Fruit fly (Drosophila melanogaster): ENCODE results near the gene Ssl1.

The Ssl1 gene

dm6 chr3L:22871845-22872361, 7.0 kb upstream of the Ssl1 start, which contains the start of the genes CG11109 and Arf1:
TSS of gene CG11109 (plus strand) at chr3L:22872200.
TSS of gene Arf1 (minus strand) at chr3L:22872231.
- TF ChIP-seq CG8632 (GFP tag; optimal IDR thresholded peaks at IDR 0.05) (no peak), CG6163 (GFP tag; IDR thresholded peaks at IDR 0.05) (peak; percentile 23; the same call in 1 of the 3 replicates), CG1621 (tag; optimal IDR thresholded peaks at IDR 0.05) (peak; percentile 15), esn (GFP tag; optimal IDR thresholded peaks at IDR 0.05) (peak; percentile 18), ss (GFP tag; optimal IDR thresholded peaks at IDR 0.05) (peak in 1 of 2 experiments; percentile 15), fd85E (GFP tag; optimal IDR thresholded peaks at IDR 0.05) (no peak), CG32006 (GFP tag; optimal IDR thresholded peaks at IDR 0.05) (no peak), Eip78C (GFP tag) (peak; percentile 24), Eip75B (GFP tag; optimal IDR thresholded peaks at IDR 0.05) (no peak), CG3919 (GFP tag; optimal IDR thresholded peaks at IDR 0.05) (no peak), CG6854 (GFP tag; optimal IDR thresholded peaks at IDR 0.05) (peak; percentile 54), CG11762 (GFP tag; optimal IDR thresholded peaks at IDR 0.05; ENCODE audit: insufficient read depth) (no peak), svp (GFP tag) (peak; percentile 79), Hr38 (GFP tag; optimal IDR thresholded peaks at IDR 0.05) (no peak), Hr39 (GFP tag; optimal IDR thresholded peaks at IDR 0.05) (no peak), CG10669 (GFP tag; optimal IDR thresholded peaks at IDR 0.05) (no peak), dsx (GFP tag; optimal IDR thresholded peaks at IDR 0.05; ENCODE audit: poor library complexity, severe bottlenecking) (peak; percentile 1), CG31627 (GFP tag; optimal IDR thresholded peaks at IDR 0.05) (peak; percentile 3), vri (GFP tag; optimal IDR thresholded peaks at IDR 0.05) (no peak), Ets21C (GFP tag; optimal IDR thresholded peaks at IDR 0.05) (no peak), CG6808 (GFP tag; optimal IDR thresholded peaks at IDR 0.05) (peak; percentile 9), Sox15 (GFP tag; optimal IDR thresholded peaks at IDR 0.05) (no peak), fkh (GFP tag; optimal IDR thresholded peaks at IDR 0.05) (peak; percentile 27), CG8119 (GFP tag; IDR thresholded peaks at IDR 0.05) (0 out of 3 replicates have a peak, but pooled peaks have one; percentile 27)

dm6 chr3L:22877934-22878333, 955 bp upstream of the Ssl1 start:
- no peak for TF ChIP-seq Hr38 (GFP tag; optimal IDR thresholded peaks at IDR 0.05)
- TF ChIP-seq CG15336 (GFP tag; IDR thresholded peaks at IDR 0.05), result no peak
- TF ChIP-seq lz (GFP tag; optimal IDR thresholded peaks at IDR 0.05), result no peak
- TF ChIP-seq Blimp-1 (GFP tag; optimal IDR thresholded peaks at IDR 0.05), result no peak
- TF ChIP-seq CG11902 (GFP tag; optimal IDR thresholded peaks at IDR 0.05), result no peak
- 0 out of 3 replicates have a peak, but pooled peaks have one; percentile 10 for TF ChIP-seq CG6163 (GFP tag; IDR thresholded peaks at IDR 0.05)
- TF ChIP-seq CG8319 (GFP tag; optimal IDR thresholded peaks at IDR 0.05), result no peak
- peak; percentile 8 for TF ChIP-seq CG16779 (tag; optimal IDR thresholded peaks at IDR 0.05)
- no peak for TF ChIP-seq topi (GFP tag; optimal IDR thresholded peaks at IDR 0.05)
- TF ChIP-seq acj6 (GFP tag; optimal IDR thresholded peaks at IDR 0.05), result no peak
- no peak for TF ChIP-seq Sox14 (GFP tag; optimal IDR thresholded peaks at IDR 0.05)
- TF ChIP-seq dsx (GFP tag; optimal IDR thresholded peaks at IDR 0.05; ENCODE audit: poor library complexity, severe bottlenecking), result no peak
- no peak for TF ChIP-seq fkh (GFP tag; optimal IDR thresholded peaks at IDR 0.05)
- TF ChIP-seq CG6792 (GFP tag; optimal IDR thresholded peaks at IDR 0.05), result no peak
- no peak for TF ChIP-seq spab (GFP tag; optimal IDR thresholded peaks at IDR 0.05)
- no peak for TF ChIP-seq CG11294 (GFP tag; IDR thresholded peaks at IDR 0.05)
- peak; percentile 18 for TF ChIP-seq Eip93F (GFP tag; optimal IDR thresholded peaks at IDR 0.05)
- no peak for TF ChIP-seq Hr39 (GFP tag; optimal IDR thresholded peaks at IDR 0.05)
- TF ChIP-seq Smox (GFP tag; optimal IDR thresholded peaks at IDR 0.05), result no peak
- no peak for TF ChIP-seq Lpt (GFP tag; optimal IDR thresholded peaks at IDR 0.05)
- no peak for TF ChIP-seq CG4318 (GFP tag; optimal IDR thresholded peaks at IDR 0.05)
- TF ChIP-seq Sox102F (GFP tag; optimal IDR thresholded peaks at IDR 0.05), result no peak
- no peak for TF ChIP-seq Sox15 (GFP tag; optimal IDR thresholded peaks at IDR 0.05)
- TF ChIP-seq CG11762 (GFP tag; optimal IDR thresholded peaks at IDR 0.05; ENCODE audit: insufficient read depth), result no peak
- no peak for TF ChIP-seq esn (GFP tag; optimal IDR thresholded peaks at IDR 0.05)

Data from whole organism, prepupa.